Worm (Caenorhabditis elegans) whole organism, late embryonic: ENCODE results near the gene ccm-3.

Source experiments
- C08G9.2 ChIP-seq: sonication (generic microtip); optimal IDR thresholded peaks from 2 replicates; lab custom pipeline; 2016; ENCODE audit warnings: mild to moderate bottlenecking, missing genetic modification characterization, moderate library complexity, missing compliant biosample characterization
- F13H6.1 ChIP-seq: sonication (generic microtip); optimal IDR thresholded peaks from 2 replicates; lab custom pipeline; 2016; ENCODE audit warnings: missing genetic modification characterization, missing compliant biosample characterization
- ahr-1 ChIP-seq: sonication (generic microtip); optimal IDR thresholded peaks from 2 replicates; lab custom pipeline; 2016; ENCODE audit warnings: missing genetic modification characterization, missing compliant biosample characterization
- ceh-19 ChIP-seq: fragments of 200-800 bp; sonication (Bioruptor generic); optimal IDR thresholded peaks from 2 replicates; lab custom pipeline; 2018; ENCODE audit warnings: mild to moderate bottlenecking, missing genetic modification characterization, missing compliant biosample characterization
- ceh-22 ChIP-seq: sonication (generic microtip); optimal IDR thresholded peaks from 2 replicates; lab custom pipeline; 2017; ENCODE audit warnings: missing biosample characterization, missing genetic modification characterization
- ceh-45 ChIP-seq: fragments of 200-800 bp; sonication (Bioruptor generic); IDR thresholded peaks from 2 replicates; pipeline ENCODE4 v1.3.6; 2022; ENCODE audit warnings: missing genetic modification reagents, missing genetic modification characterization, missing compliant biosample characterization
- ceh-48 ChIP-seq: sonication (generic microtip); optimal IDR thresholded peaks from 2 replicates; lab custom pipeline; 2016; ENCODE audit warnings: missing genetic modification characterization, inconsistent platforms, missing compliant biosample characterization
- ceh-6 ChIP-seq: fragments of 200-800 bp; sonication (Bioruptor generic); optimal IDR thresholded peaks from 2 replicates; lab custom pipeline; 2018; ENCODE audit warnings: mild to moderate bottlenecking, missing genetic modification characterization, missing compliant biosample characterization
- ceh-9 ChIP-seq: sonication (generic microtip); optimal IDR thresholded peaks from 2 replicates; lab custom pipeline; 2016; ENCODE audit warnings: mild to moderate bottlenecking, missing genetic modification characterization, inconsistent platforms, missing compliant biosample characterization
- che-1 ChIP-seq: sonication (generic microtip); optimal IDR thresholded peaks from 2 replicates; lab custom pipeline; 2016; ENCODE audit warnings: mild to moderate bottlenecking, missing genetic modification characterization, missing compliant biosample characterization
- dmd-4 ChIP-seq: sonication (generic microtip); optimal IDR thresholded peaks from 2 replicates; lab custom pipeline; 2016; ENCODE audit warnings: borderline replicate concordance, missing genetic modification characterization, missing compliant biosample characterization
- elt-2 ChIP-seq: sonication (generic microtip); optimal IDR thresholded peaks from 2 replicates; lab custom pipeline; 2016; ENCODE audit warnings: missing genetic modification reagents, missing genetic modification characterization, missing compliant biosample characterization
- ets-4 ChIP-seq: sonication (generic microtip); optimal IDR thresholded peaks from 2 replicates; lab custom pipeline; 2016; ENCODE audit warnings: missing genetic modification characterization, missing compliant biosample characterization
- fax-1 ChIP-seq: sonication (generic microtip); optimal IDR thresholded peaks from 2 replicates; lab custom pipeline; 2016; ENCODE audit warnings: missing genotype, missing genetic modification characterization, missing compliant biosample characterization
- lin-11 ChIP-seq: fragments of 200-800 bp; sonication (Bioruptor generic); optimal IDR thresholded peaks from 2 replicates; lab custom pipeline; 2018; ENCODE audit warnings: mild to moderate bottlenecking, missing genetic modification characterization, missing compliant biosample characterization
- nfya-1 ChIP-seq: sonication (generic microtip); optimal IDR thresholded peaks from 2 replicates; lab custom pipeline; 2017; ENCODE audit warnings: missing genetic modification characterization, mild to moderate bottlenecking, missing compliant biosample characterization, antibody characterized with exemption, moderate library complexity
- nhr-11 ChIP-seq: fragments of 150-350 bp; optimal IDR thresholded peaks from 2 replicates; lab custom pipeline; 2014; ENCODE audit warnings: missing biosample characterization, missing genetic modification characterization
- nhr-232 ChIP-seq: sonication (generic microtip); optimal IDR thresholded peaks from 2 replicates; lab custom pipeline; 2016; ENCODE audit warnings: missing genetic modification characterization, missing compliant biosample characterization
- odd-2 ChIP-seq: sonication (generic microtip); optimal IDR thresholded peaks from 2 replicates; lab custom pipeline; 2017; ENCODE audit warnings: antibody characterized with exemption, mild to moderate bottlenecking, missing genetic modification characterization, missing compliant biosample characterization
- pat-9 ChIP-seq: fragments of 200-800 bp; sonication (Bioruptor generic); optimal IDR thresholded peaks from 2 replicates; lab custom pipeline; 2018; ENCODE audit warnings: mild to moderate bottlenecking, missing genetic modification characterization, moderate library complexity, missing compliant biosample characterization
- pha-4 ChIP-seq: fragments of 150-350 bp; optimal IDR thresholded peaks from 2 replicates; lab custom pipeline; 2018; ENCODE audit warnings: missing biosample characterization, missing genetic modification reagents, missing genetic modification characterization
- pros-1 ChIP-seq: fragments of 150-350 bp; optimal IDR thresholded peaks from 2 replicates; lab custom pipeline; 2014; ENCODE audit warnings: missing biosample characterization, missing genetic modification reagents, missing genetic modification characterization
- ref-2 ChIP-seq: sonication (generic microtip); optimal IDR thresholded peaks from 2 replicates; lab custom pipeline; 2016; ENCODE audit warnings: missing genetic modification characterization, missing compliant biosample characterization
- sdc-2 ChIP-seq: sonication (generic microtip); optimal IDR thresholded peaks from 2 replicates; lab custom pipeline; 2016; ENCODE audit warnings: missing genotype, missing genetic modification characterization, missing compliant biosample characterization
- sox-4 ChIP-seq: sonication (generic microtip); optimal IDR thresholded peaks from 2 replicates; lab custom pipeline; 2017; ENCODE audit warnings: mild to moderate bottlenecking, missing genetic modification characterization, inconsistent platforms, missing compliant biosample characterization
- tbx-2 ChIP-seq: sonication (generic microtip); optimal IDR thresholded peaks from 2 replicates; lab custom pipeline; 2016; ENCODE audit warnings: missing genetic modification characterization, missing compliant biosample characterization
- tbx-7 ChIP-seq: sonication (generic microtip); optimal IDR thresholded peaks from 2 replicates; lab custom pipeline; 2016; ENCODE audit warnings: missing genotype, missing genetic modification characterization, missing compliant biosample characterization
- unc-42 ChIP-seq: sonication (generic microtip); optimal IDR thresholded peaks from 2 replicates; lab custom pipeline; 2016; ENCODE audit warnings: missing genotype, missing genetic modification characterization, missing compliant biosample characterization
- unc-86 ChIP-seq: sonication (generic microtip); optimal IDR thresholded peaks from 2 replicates; lab custom pipeline; 2016; ENCODE audit warnings: missing genetic modification characterization, missing compliant biosample characterization
- zip-5 ChIP-seq: sonication (generic microtip); optimal IDR thresholded peaks from 2 replicates; lab custom pipeline; 2016; ENCODE audit warnings: missing genetic modification characterization, missing compliant biosample characterization

Gene ccm-3

DNA sequence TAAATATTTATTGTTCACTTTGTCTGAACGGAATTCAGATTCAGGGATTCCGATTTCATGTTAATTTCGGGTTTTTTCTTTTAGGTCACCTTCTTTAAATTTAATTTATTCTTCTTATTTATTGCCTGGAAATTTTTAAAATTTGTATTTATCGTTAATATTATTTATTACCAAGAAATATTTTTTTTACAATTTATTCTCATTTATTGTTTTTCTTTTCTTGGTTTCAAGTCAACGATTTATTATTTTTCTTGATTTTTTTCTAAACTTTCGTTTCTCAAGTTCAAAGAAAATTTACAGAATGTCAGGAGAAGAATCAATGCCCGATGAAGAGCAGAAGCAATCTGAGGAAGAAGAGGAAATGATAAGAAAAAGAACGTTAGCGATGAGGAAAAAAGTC is 19.3 kb downstream of the ccm-3 start, which contains the start of gene crn-3:
TSS of gene crn-3 (plus strand) at position 301 of the 400 bp plus-strand sequence.
- TF ChIP-seq tbx-7 (tag; lab: Kevin White, UChicago) (no peak), ceh-19 (no peak), pat-9 (tag; lab: Kevin White, UChicago) (no peak), nhr-232 (tag; lab: Kevin White, UChicago) (no peak), unc-86 (no peak), che-1 (no peak), fax-1 (no peak), tbx-2 (no peak), pha-4 (no peak), ceh-6 (GFP tag; lab: Kevin White, UChicago) (no peak), ceh-9 (tag; lab: Kevin White, UChicago) (no peak), ceh-22 (tag; lab: Kevin White, UChicago) (no peak), zip-5 (tag; lab: Kevin White, UChicago) (no peak), C08G9.2 (tag; lab: Kevin White, UChicago) (no peak)
- TF ChIP-seq, all 69 proteins: peak for 0

DNA sequence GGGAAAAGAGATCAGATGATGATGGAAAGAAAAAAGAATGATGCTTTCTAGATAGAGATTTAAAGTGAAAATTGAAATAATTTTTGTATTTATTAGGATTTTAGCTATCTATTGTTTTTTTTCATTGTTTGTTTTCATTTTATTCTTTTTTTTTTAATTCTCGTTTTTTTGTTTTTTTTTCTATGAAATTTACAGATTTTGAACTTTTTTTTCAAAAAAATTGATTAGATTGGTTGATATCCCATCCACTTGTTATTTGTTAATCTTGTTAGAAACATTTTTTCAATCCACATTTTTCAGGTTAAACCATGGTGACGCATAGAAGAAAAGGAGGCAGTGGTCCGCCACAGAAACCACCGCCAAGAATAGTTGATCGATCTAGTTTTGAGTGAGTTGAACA is 23.0 kb downstream of the ccm-3 start, which contains the start of gene algn-9:
TSS of gene algn-9 (plus strand) at position 301 of the 400 bp plus-strand sequence.
- TF ChIP-seq ref-2 (tag; lab: Kevin White, UChicago) (no peak), odd-2 (tag; lab: Kevin White, UChicago) (no peak), dmd-4 (tag; lab: Kevin White, UChicago) (no peak), elt-2 (tag; lab: Kevin White, UChicago) (no peak), F13H6.1 (tag; lab: Kevin White, UChicago) (no peak), tbx-2 (no peak), nfya-1 (no peak), sox-4 (tag; lab: Kevin White, UChicago) (no peak), fax-1 (no peak)

DNA sequence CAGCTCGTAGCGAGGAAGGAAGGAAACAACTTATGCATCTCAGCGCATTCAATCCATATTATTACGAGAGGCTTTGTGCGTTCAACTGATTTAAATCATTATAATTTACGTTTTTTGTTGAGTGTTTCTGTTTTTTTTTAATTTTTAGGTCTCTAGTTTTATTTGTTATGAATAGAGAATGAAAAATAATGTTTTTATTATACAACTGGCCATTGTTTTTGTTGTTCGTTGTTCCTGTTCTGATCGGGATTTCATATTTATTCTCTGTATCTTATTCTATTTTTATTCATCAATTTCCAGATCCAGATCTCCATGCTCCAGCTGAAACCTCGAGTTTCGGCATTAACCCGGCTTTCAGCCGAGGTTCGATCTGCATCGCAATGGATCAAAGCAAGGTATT is 24.8 kb downstream of the ccm-3 start, which contains the start of gene mrps-22:
TSS of gene mrps-22 (plus strand) at position 301 of the 400 bp plus-strand sequence.
- TF ChIP-seq nhr-11 (tag; lab: Kevin White, UChicago): no peak

DNA sequence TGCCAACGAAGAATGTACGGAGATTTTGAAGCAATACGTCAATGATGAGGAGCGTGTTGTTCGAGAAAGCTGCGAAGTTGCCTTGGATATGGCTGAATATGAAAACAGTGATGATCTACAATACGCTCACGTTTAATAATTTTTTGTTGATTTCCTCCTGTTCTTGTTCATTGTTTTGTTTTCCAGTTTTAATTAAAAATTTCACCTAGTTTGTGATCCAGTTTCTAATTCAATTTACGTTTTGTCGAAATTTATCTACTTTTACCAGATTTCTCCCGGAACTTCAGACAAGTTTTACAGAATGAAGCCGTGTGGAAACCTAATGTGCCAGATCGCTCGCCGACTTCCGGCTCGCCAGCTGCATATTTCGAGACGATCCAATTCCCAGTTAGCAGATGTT is 26.2 kb downstream of the ccm-3 start, which contains the start of gene dap-3:
TSS of gene dap-3 (plus strand) at position 301 of the 400 bp plus-strand sequence.
- TF ChIP-seq ceh-22 (tag; lab: Kevin White, UChicago) (no peak), pros-1 (no peak)

DNA sequence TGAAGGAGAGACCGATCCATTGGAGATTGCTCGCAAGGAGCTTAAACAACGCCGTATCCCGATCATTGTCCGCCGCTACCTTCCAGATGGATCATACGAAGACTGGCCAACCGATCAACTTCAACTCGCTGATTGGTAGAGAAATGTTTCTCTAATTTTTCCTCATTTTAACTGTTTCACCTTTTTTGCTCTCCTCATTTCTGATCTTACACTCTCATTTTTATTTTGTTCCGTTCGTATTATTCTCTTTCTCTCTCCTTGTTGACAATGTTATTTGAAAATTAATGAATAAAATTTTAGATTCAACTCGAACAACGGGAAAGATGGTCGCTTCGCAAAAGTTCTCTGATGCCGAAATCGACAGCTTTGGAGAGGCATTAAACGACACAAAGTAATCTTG is 27.4 kb downstream of the ccm-3 start, which contains the start of gene dohh-1:
TSS of gene dohh-1 (plus strand) at position 301 of the 400 bp plus-strand sequence.
- TF ChIP-seq ceh-22 (tag; lab: Kevin White, UChicago) (no peak), C08G9.2 (tag; lab: Kevin White, UChicago) (no peak)

DNA sequence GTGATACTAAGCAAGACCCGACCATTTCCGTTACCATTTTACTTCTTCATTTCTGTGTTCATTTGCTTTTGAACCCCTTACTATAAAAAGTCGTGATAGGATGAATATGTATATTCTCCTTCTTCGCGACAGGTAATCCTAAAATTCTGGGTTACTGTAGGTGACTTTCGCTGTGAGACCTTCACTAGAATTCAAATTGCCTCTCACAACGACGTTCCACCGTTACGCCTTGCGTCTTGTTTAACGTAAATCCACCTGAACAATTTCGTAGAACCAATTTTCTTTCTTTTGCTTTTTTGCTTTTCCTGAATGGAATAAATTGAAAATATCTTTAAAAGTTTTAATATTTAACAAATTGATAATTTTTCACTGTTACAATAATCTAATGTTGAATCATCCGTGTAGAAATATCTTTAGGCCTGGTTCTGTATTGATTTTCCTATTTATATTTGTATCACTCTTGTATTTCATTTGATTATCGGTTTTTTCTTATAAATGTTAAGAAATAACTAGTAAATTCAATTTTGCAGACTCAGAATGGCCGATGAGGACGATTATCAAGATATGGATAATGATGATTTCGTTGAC is 28.1 kb downstream of the ccm-3 start, which contains the start of gene rpb-6:
TSS of gene rpb-6 (plus strand) at position 538 of the 588 bp plus-strand sequence.
- TF ChIP-seq ets-4: no peak
- no peak for TF ChIP-seq elt-2 (tag; lab: Kevin White, UChicago)
- TF ChIP-seq unc-42 (tag; lab: Kevin White, UChicago): no peak
- TF ChIP-seq ahr-1 (tag; lab: Kevin White, UChicago): no peak
- no peak for TF ChIP-seq lin-11 (tag; lab: Kevin White, UChicago)
- TF ChIP-seq ceh-45 (GFP tag; lab: Robert Waterston, UW): no peak
- no peak for TF ChIP-seq sdc-2 (tag; lab: Kevin White, UChicago)
- no peak for TF ChIP-seq pros-1
- no peak for TF ChIP-seq ceh-48
- TF ChIP-seq, all 69 proteins: peak for 0
